Worm (Caenorhabditis elegans): ENCODE results near the gene srw-91.

DNA sequence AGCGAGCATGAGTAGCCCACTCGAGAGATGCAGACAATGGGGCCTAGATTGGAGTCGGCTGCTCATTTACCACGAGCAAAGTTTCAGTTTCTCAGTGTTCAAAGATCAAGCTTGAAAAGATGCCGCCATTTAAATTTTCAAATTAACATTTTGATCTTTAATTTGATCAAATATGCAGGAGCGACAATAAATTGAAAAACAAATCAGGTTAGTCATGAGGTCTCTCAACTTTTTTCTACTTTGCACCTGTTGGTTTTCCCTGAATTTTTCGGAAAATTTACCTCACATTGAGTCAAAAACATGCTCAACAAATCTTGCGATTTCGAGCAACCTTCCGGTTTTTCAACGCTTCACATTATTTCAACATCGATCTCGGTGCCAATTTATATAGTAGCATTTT, 4.7 kb upstream of the srw-91 start, which contains the start of gene srh-5:
- no peak for TF ChIP-seq snpc-4 (GFP tag; optimal IDR thresholded peaks at IDR 0.05)
- no peak for TF ChIP-seq snpc-4 (tag; optimal IDR thresholded peaks at IDR 0.05)
- TF ChIP-seq nhr-90 (tag; optimal IDR thresholded peaks at IDR 0.05): no peak
- no peak for TF ChIP-seq snpc-1.3 (tag; optimal IDR thresholded peaks at IDR 0.05; ENCODE audit: insufficient read depth)
- TF ChIP-seq K12H6.12 (tag; optimal IDR thresholded peaks at IDR 0.05): no peak

Data from whole organism, young adult.